Worm (Caenorhabditis elegans): ENCODE data around the gene M02D8.2.

ce11 chrX:8718856-8719255 is 20.6 kb upstream of the M02D8.2 start, which contains the start of gene F53A9.8:
- TF ChIP-seq flt-1 (GFP tag; IDR thresholded peaks at IDR 0.05) (no peak), klf-2 (GFP tag; conservative IDR thresholded peaks at IDR 0.05) (no peak)
